Worm (Caenorhabditis elegans) whole organism, late embryonic: Measurements from ENCODE around the gene ZK381.8.

Source experiments
- C38D4.7 ChIP-seq: fragments of 200-800 bp; sonication (Bioruptor generic); optimal IDR thresholded peaks from 2 replicates; lab custom pipeline; 2018; ENCODE audit warnings: mild to moderate bottlenecking, missing genetic modification characterization, moderate library complexity, missing compliant biosample characterization
- F13H6.1 ChIP-seq: sonication (generic microtip); optimal IDR thresholded peaks from 2 replicates; lab custom pipeline; 2016; ENCODE audit warnings: missing genetic modification characterization, missing compliant biosample characterization
- K09A11.1 ChIP-seq: sonication (generic microtip); optimal IDR thresholded peaks from 2 replicates; lab custom pipeline; 2017; ENCODE audit warnings: antibody characterized with exemption, mild to moderate bottlenecking, missing genetic modification characterization, missing compliant biosample characterization; ENCODE audit not compliant: insufficient read depth
- ceh-14 ChIP-seq: sonication (generic microtip); optimal IDR thresholded peaks from 2 replicates; lab custom pipeline; 2016; ENCODE audit warnings: missing genotype, missing genetic modification characterization, missing compliant biosample characterization
- ceh-18 ChIP-seq: sonication (generic microtip); optimal IDR thresholded peaks from 2 replicates; lab custom pipeline; 2016; ENCODE audit warnings: missing genetic modification characterization, missing compliant biosample characterization
- ceh-19 ChIP-seq: fragments of 200-800 bp; sonication (Bioruptor generic); optimal IDR thresholded peaks from 2 replicates; lab custom pipeline; 2018; ENCODE audit warnings: mild to moderate bottlenecking, missing genetic modification characterization, missing compliant biosample characterization
- ceh-30 ChIP-seq: fragments of 150-350 bp; optimal IDR thresholded peaks from 2 replicates; lab custom pipeline; 2014; ENCODE audit warnings: missing biosample characterization, missing genetic modification characterization
- ceh-9 ChIP-seq: sonication (generic microtip); optimal IDR thresholded peaks from 2 replicates; lab custom pipeline; 2016; ENCODE audit warnings: mild to moderate bottlenecking, missing genetic modification characterization, inconsistent platforms, missing compliant biosample characterization
- dve-1 ChIP-seq: sonication (generic microtip); optimal IDR thresholded peaks from 2 replicates; lab custom pipeline; 2017; ENCODE audit warnings: antibody characterized with exemption, mild to moderate bottlenecking, missing genetic modification characterization, missing compliant biosample characterization
- fkh-10 ChIP-seq: fragments of 150-350 bp; optimal IDR thresholded peaks from 2 replicates; lab custom pipeline; 2014; ENCODE audit warnings: missing biosample characterization, missing genetic modification reagents, missing genetic modification characterization
- npax-4 ChIP-seq: sonication (generic microtip); optimal IDR thresholded peaks from 2 replicates; lab custom pipeline; 2016; ENCODE audit warnings: missing genetic modification characterization, missing compliant biosample characterization
- pha-4 ChIP-seq: fragments of 150-350 bp; optimal IDR thresholded peaks from 2 replicates; lab custom pipeline; 2018; ENCODE audit warnings: missing biosample characterization, missing genetic modification reagents, missing genetic modification characterization
- pqm-1 ChIP-seq: sonication (generic microtip); optimal IDR thresholded peaks from 2 replicates; lab custom pipeline; 2016; ENCODE audit warnings: missing genetic modification characterization, missing compliant biosample characterization

ce11 chrIV:7011728-7012127 is 41.6 kb upstream of the ZK381.8 start, which contains the start of gene trxr-1:
- TF ChIP-seq pha-4 (tag; lab: Kevin White, UChicago) (no peak), fkh-10 (GFP tag; lab: Kevin White, UChicago) (no peak), K09A11.1 (tag; lab: Kevin White, UChicago) (no peak), pqm-1 (tag; lab: Kevin White, UChicago) (no peak), F13H6.1 (no peak), ceh-9 (tag; lab: Kevin White, UChicago) (no peak), ceh-18 (tag; lab: Kevin White, UChicago) (no peak), ceh-14 (no peak), C38D4.7 (no peak), ceh-19 (GFP tag; lab: Kevin White, UChicago) (no peak), dve-1 (tag; lab: Kevin White, UChicago) (no peak), ceh-30 (no peak), npax-4 (no peak)
